Fruit fly (Drosophila melanogaster): ENCODE data around the gene CG15546.

Gene CG15546

dm6 chr3R:30851843-30852365 lies 24.1 kb downstream of the CG15546 start, which contains the start of gene tll (continued):
- no peak for TF ChIP-seq CrebB (tag; optimal IDR thresholded peaks at IDR 0.05)
- no peak for TF ChIP-seq CG2678 (tag; optimal IDR thresholded peaks at IDR 0.05)
- TF ChIP-seq chif (GFP tag; optimal IDR thresholded peaks at IDR 0.05): no peak
- TF ChIP-seq CG17359 (tag; optimal IDR thresholded peaks at IDR 0.05): no peak
- TF ChIP-seq GATAe (GFP tag; conservative IDR thresholded peaks at IDR 0.05): no peak
- no peak for TF ChIP-seq CG2202 (tag; optimal IDR thresholded peaks at IDR 0.05)
- TF ChIP-seq fd96Cb (tag; optimal IDR thresholded peaks at IDR 0.05): no peak
- no peak for TF ChIP-seq CG7745 (tag; optimal IDR thresholded peaks at IDR 0.05)
- TF ChIP-seq dysf (GFP tag; IDR thresholded peaks at IDR 0.05): no peak
- TF ChIP-seq CG9817 (tag; optimal IDR thresholded peaks at IDR 0.05): no peak
- TF ChIP-seq Xrp1 (GFP tag; IDR thresholded peaks at IDR 0.05): no peak
- peak; percentile 10 for TF ChIP-seq kni (GFP tag; optimal IDR thresholded peaks at IDR 0.05)
- TF ChIP-seq ham (GFP tag; IDR thresholded peaks at IDR 0.05): no peak
- no peak for TF ChIP-seq Fer1 (GFP tag; optimal IDR thresholded peaks at IDR 0.05)
- TF ChIP-seq row (GFP tag; IDR thresholded peaks at IDR 0.05): no peak
- TF ChIP-seq tll (GFP tag; optimal IDR thresholded peaks at IDR 0.05): peak in 1 of 2 experiments; percentile 96
- TF ChIP-seq pnt (GFP tag; optimal IDR thresholded peaks at IDR 0.05): no peak
- no peak for TF ChIP-seq Nf-YA (GFP tag; IDR thresholded peaks at IDR 0.05)
- peak in 1 of 2 experiments; percentile 68 for TF ChIP-seq Trl (optimal IDR thresholded peaks at IDR 0.05)
- TF ChIP-seq Trl (GFP tag; optimal IDR thresholded peaks at IDR 0.05): no peak
- no peak for TF ChIP-seq Awh (GFP tag; IDR thresholded peaks at IDR 0.05)
- no peak for TF ChIP-seq CG12104 (GFP tag; optimal IDR thresholded peaks at IDR 0.05)
- TF ChIP-seq CG16863 (GFP tag; optimal IDR thresholded peaks at IDR 0.05): no peak
- TF ChIP-seq dmrt99B (tag; optimal IDR thresholded peaks at IDR 0.05): no peak
- peak; percentile 93 for TF ChIP-seq Nf-YB (GFP tag; optimal IDR thresholded peaks at IDR 0.05)
- TF ChIP-seq CG11723 (GFP tag; optimal IDR thresholded peaks at IDR 0.05): no peak
- TF ChIP-seq Tbp (GFP tag; optimal IDR thresholded peaks at IDR 0.05): no peak
- TF ChIP-seq Camta (GFP tag; optimal IDR thresholded peaks at IDR 0.05): no peak
- TF ChIP-seq disco-r (GFP tag; optimal IDR thresholded peaks at IDR 0.05): no peak
- no peak for TF ChIP-seq CG10462 (GFP tag; optimal IDR thresholded peaks at IDR 0.05)
- no peak for TF ChIP-seq h (optimal IDR thresholded peaks at IDR 0.05)
- no peak for TF ChIP-seq CG32767 (GFP tag; IDR thresholded peaks at IDR 0.05)
- TF ChIP-seq CG10321 (GFP tag; IDR thresholded peaks at IDR 0.05): no peak
- TF ChIP-seq lab (GFP tag; optimal IDR thresholded peaks at IDR 0.05): no peak
- no peak for TF ChIP-seq ac (GFP tag; optimal IDR thresholded peaks at IDR 0.05)
- no peak for TF ChIP-seq CG4424 (GFP tag; optimal IDR thresholded peaks at IDR 0.05)
- TF ChIP-seq CG13424 (tag; optimal IDR thresholded peaks at IDR 0.05): no peak
- no peak for TF ChIP-seq fd102C (GFP tag; optimal IDR thresholded peaks at IDR 0.05)
- TF ChIP-seq CG8478 (optimal IDR thresholded peaks at IDR 0.05): no peak
- TF ChIP-seq emc (GFP tag; optimal IDR thresholded peaks at IDR 0.05): no peak
- TF ChIP-seq CG10147 (GFP tag; optimal IDR thresholded peaks at IDR 0.05): no peak
- TF ChIP-seq CG12071 (GFP tag; optimal IDR thresholded peaks at IDR 0.05): no peak
- TF ChIP-seq CG14667 (GFP tag; IDR thresholded peaks at IDR 0.05): no peak
- no peak for TF ChIP-seq CG10209 (GFP tag; optimal IDR thresholded peaks at IDR 0.05)
- no peak for TF ChIP-seq CG8944 (GFP tag; optimal IDR thresholded peaks at IDR 0.05)
- TF ChIP-seq Mrtf (GFP tag; IDR thresholded peaks at IDR 0.05): no peak
- TF ChIP-seq Rx (GFP tag; IDR thresholded peaks at IDR 0.05): no peak
- TF ChIP-seq CG8290 (GFP tag; optimal IDR thresholded peaks at IDR 0.05): no peak
- no peak for TF ChIP-seq CG8290 (tag; optimal IDR thresholded peaks at IDR 0.05)
- TF ChIP-seq bcd (GFP tag; optimal IDR thresholded peaks at IDR 0.05): no peak
- TF ChIP-seq CG7372 (GFP tag; IDR thresholded peaks at IDR 0.05): no peak
- TF ChIP-seq eyg (GFP tag; optimal IDR thresholded peaks at IDR 0.05): no peak
- TF ChIP-seq sim (GFP tag; IDR thresholded peaks at IDR 0.05): no peak
- TF ChIP-seq CG8765 (GFP tag; IDR thresholded peaks at IDR 0.05): no peak
